Worm (Caenorhabditis elegans): Measurements from ENCODE around the gene gcy-19.

Gene gcy-19

ce11 chrII:3267815-3268214, 8.7 kb upstream of the gcy-19 start (continued):
- TF ChIP-seq lsy-2 (tag; optimal IDR thresholded peaks at IDR 0.05) (no peak), lim-7 (GFP tag; IDR thresholded peaks at IDR 0.05) (peak; percentile 70), Y5F2A.4 (GFP tag; optimal IDR thresholded peaks at IDR 0.05) (no peak), gei-8 (GFP tag; optimal IDR thresholded peaks at IDR 0.05) (no peak), nhr-76 (tag; optimal IDR thresholded peaks at IDR 0.05) (no peak), lin-13 (GFP tag; optimal IDR thresholded peaks at IDR 0.05) (no peak), zfp-3 (GFP tag; conservative IDR thresholded peaks at IDR 0.05) (0 out of 2 replicates have a peak, but pooled peaks have one; percentile 43), aha-1 (tag) (no peak), nhr-10 (tag; optimal IDR thresholded peaks at IDR 0.05) (no peak), mxl-2 (GFP tag; conservative IDR thresholded peaks at IDR 0.05) (no peak)

ce11 chrII:3267365-3267764, 8.2 kb upstream of the gcy-19 start, which contains the start of gene F02E11.7:
Gene F02E11.7, plus strand, starts transcription at chrII:3267665.
- TF ChIP-seq hmg-1.1 (GFP tag; IDR thresholded peaks at IDR 0.05) (no peak), egl-43 (GFP tag; IDR thresholded peaks at IDR 0.05) (no peak)

- TF ChIP-seq sdz-12 (GFP tag; optimal IDR thresholded peaks at IDR 0.05) (no peak), lir-3 (tag; optimal IDR thresholded peaks at IDR 0.05) (no peak), ceh-62 (tag; optimal IDR thresholded peaks at IDR 0.05) (no peak), hlh-11 (tag; optimal IDR thresholded peaks at IDR 0.05) (no peak), nhr-102 (tag; optimal IDR thresholded peaks at IDR 0.05) (no peak), zip-2 (tag; optimal IDR thresholded peaks at IDR 0.05) (no peak), hmg-1.1 (GFP tag; IDR thresholded peaks at IDR 0.05) (no peak), ZK546.5 (tag; optimal IDR thresholded peaks at IDR 0.05) (no peak), lin-29 (GFP tag; IDR thresholded peaks at IDR 0.05) (no peak), nhr-28 (tag; optimal IDR thresholded peaks at IDR 0.05) (no peak), ztf-7 (tag; optimal IDR thresholded peaks at IDR 0.05) (no peak), T26A8.4 (GFP tag; IDR thresholded peaks at IDR 0.05) (no peak), F37D6.2 (tag; optimal IDR thresholded peaks at IDR 0.05) (no peak), dpl-1 (GFP tag; optimal IDR thresholded peaks at IDR 0.05) (no peak), lin-13 (GFP tag; optimal IDR thresholded peaks at IDR 0.05) (no peak), nhr-41 (GFP tag; IDR thresholded peaks at IDR 0.05) (no peak), F44E2.7 (GFP tag; IDR thresholded peaks at IDR 0.05) (no peak)
Observed at ce11 chrII:3264704-3265103, 5.5 kb upstream of the gcy-19 start.

ce11 chrII:3262504-3262903, 3.4 kb upstream of the gcy-19 start, which contains the start of gene F02E11.2:
Gene F02E11.2, plus strand, starts transcription at chrII:3262804.
- TF ChIP-seq nhr-77 (tag; optimal IDR thresholded peaks at IDR 0.05) = no peak
- no peak for TF ChIP-seq unc-62 (GFP tag; optimal IDR thresholded peaks at IDR 0.05 in 1 of 2)
- TF ChIP-seq unc-62 (tag; optimal IDR thresholded peaks at IDR 0.05) = no peak
- no peak for TF ChIP-seq php-3 (GFP tag; IDR thresholded peaks at IDR 0.05)
- TF ChIP-seq ceh-20 (GFP tag; IDR thresholded peaks at IDR 0.05) = no peak

ce11 chrII:3251782-3252181, 7.4 kb downstream of the gcy-19 start:
- no peak for TF ChIP-seq dmd-9 (GFP tag; IDR thresholded peaks at IDR 0.05)
- TF ChIP-seq lin-15B (tag; optimal IDR thresholded peaks at IDR 0.05) = no peak
- no peak for TF ChIP-seq ctbp-1 (GFP tag; IDR thresholded peaks at IDR 0.05)
- peak; percentile 96 for TF ChIP-seq aha-1 (tag)

- TF ChIP-seq F49E8.2 (tag; optimal IDR thresholded peaks at IDR 0.05; ENCODE audit: borderline replicate concordance) = no peak
- TF ChIP-seq set-16 (GFP tag; IDR thresholded peaks at IDR 0.05) = peak; percentile 60; the same call in 1 of the 2 replicates
Observed at ce11 chrII:3250195-3250594, 9.0 kb downstream of the gcy-19 start.
